Worm (Caenorhabditis elegans) whole organism, mixed stage, embryonic: ENCODE results near the gene F09F9.5.

ENCODE experiments used
- blmp-1 ChIP-seq: fragments of 150-350 bp; optimal IDR thresholded peaks from 2 replicates; lab custom pipeline; 2014; ENCODE audit warnings: missing biosample characterization, missing genetic modification characterization
- tbx-8 ChIP-seq: fragments of 200-800 bp; sonication (Bioruptor generic); optimal IDR thresholded peaks from 2 replicates; lab custom pipeline; 2018; ENCODE audit warnings: mild to moderate bottlenecking, missing genetic modification characterization, moderate library complexity, missing compliant biosample characterization
- unc-62 ChIP-seq: fragments of 150-350 bp; optimal IDR thresholded peaks from 2 replicates; lab custom pipeline; 2014; ENCODE audit warnings: missing biosample characterization, missing genetic modification reagents, missing genetic modification characterization

DNA sequence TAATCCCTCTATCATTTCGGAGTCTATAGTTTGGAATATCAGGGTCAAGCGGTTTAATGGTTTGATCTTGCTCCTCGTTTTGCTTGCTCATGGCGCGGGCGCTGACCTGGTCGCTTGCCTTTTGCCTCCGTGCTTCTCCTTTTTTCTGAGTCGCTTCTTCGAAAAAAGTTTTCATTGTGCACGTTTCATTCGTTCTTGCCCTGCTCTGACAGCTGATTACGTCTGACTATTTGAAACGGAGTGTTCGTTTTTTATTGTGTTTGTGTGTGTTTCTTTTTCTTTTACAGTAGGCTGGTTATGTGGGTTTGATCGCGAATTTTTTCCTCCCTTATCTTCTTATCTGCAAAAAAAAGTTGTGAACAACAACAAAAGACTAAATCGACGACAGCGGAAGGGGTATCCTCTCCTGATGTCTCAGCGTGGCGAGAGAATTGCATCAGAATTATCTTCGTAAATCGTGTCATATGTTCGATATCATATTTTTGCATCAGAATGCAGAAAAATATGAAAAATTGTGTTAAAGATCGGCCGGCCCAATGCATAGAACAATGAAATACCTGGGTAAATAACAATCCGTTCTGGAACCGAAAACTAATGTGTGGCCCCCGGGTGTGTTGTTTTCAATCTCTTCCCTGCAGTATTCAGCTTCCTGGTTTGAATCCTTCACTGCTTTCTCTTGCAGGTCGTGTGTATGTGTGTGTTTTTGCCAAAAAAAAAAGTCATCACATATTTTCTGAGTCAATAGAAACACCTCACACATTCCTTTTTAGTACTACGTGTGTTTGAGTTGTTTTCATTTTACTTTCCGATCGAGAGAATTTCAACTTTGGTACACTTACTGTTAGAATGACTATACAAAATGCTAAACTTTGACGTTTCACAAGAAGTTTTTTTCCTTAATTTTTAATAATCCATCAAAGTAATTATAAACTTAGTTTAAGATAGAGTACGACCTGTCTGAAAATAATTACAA lies 22.2 kb downstream of the F09F9.5 start, which contains the start of gene ZK470.4:
- TF ChIP-seq unc-62, result no peak
- TF ChIP-seq blmp-1 (tag; lab: Kevin White, UChicago), result no peak
- no peak for TF ChIP-seq tbx-8 (GFP tag; lab: Kevin White, UChicago)
